Worm (Caenorhabditis elegans) whole organism, L4/young adult: ENCODE measurements around the gene srab-21.

Experiments
- W03F9.2 ChIP-seq: fragments of 150-350 bp; optimal IDR thresholded peaks from 2 replicates; lab custom pipeline; 2014; ENCODE audit warnings: missing biosample characterization, missing genetic modification characterization
- dao-5 ChIP-seq: sonication (generic microtip); optimal IDR thresholded peaks from 2 replicates; lab custom pipeline; 2016; ENCODE audit warnings: missing genotype, missing genetic modification characterization, moderate library complexity, missing compliant biosample characterization
- him-1 ChIP-seq: sonication (generic microtip); optimal IDR thresholded peaks from 2 replicates; lab custom pipeline; 2016; ENCODE audit warnings: missing genotype, missing genetic modification reagents, missing genetic modification characterization, missing compliant biosample characterization

DNA sequence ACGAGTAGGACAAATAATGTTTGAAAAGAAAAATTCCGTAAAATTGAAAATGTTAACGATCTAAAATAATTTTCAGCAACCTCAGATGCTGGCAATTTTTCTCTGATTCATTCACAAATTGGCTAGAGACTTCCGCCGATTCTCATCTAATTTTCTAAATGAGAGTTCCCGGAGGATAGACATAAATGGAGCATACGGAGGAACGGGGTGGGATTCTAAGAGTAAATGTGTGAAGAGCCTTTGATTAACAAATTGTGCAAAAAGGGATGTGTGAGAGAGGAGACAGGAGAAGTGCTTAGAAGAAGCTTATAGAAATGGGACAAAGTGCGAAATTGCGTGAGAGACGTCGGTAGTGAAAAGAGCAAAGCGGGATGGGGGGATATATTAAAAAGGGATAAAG, 27.4 kb upstream of the srab-21 start:
- no peak for TF ChIP-seq W03F9.2 (tag; lab: Kevin White, UChicago)
- TF ChIP-seq him-1 (tag; lab: Kevin White, UChicago) = no peak
- TF ChIP-seq dao-5 (tag; lab: Kevin White, UChicago) = no peak
